Worm (Caenorhabditis elegans) whole organism, L4 larva: ENCODE measurements around the gene Y113G7A.13.

Source experiments
- D1046.2 ChIP-seq: fragments of 200-800 bp; sonication (Bioruptor generic); IDR thresholded peaks from 2 replicates; pipeline ENCODE4 v1.3.6; 2022; ENCODE audit warnings: missing genetic modification characterization, missing compliant biosample characterization
- F10B5.3 ChIP-seq: sonication (generic microtip); optimal IDR thresholded peaks from 2 replicates; lab custom pipeline; 2016; ENCODE audit warnings: mild to moderate bottlenecking, missing genetic modification characterization, missing compliant biosample characterization
- F49E8.2 ChIP-seq: sonication (generic microtip); optimal IDR thresholded peaks from 2 replicates; lab custom pipeline; 2016; ENCODE audit warnings: missing compliant biosample characterization, mild to moderate bottlenecking, missing genetic modification characterization, borderline replicate concordance
- R02D3.7 ChIP-seq: fragments of 150-350 bp; sonication (generic microtip); optimal IDR thresholded peaks from 3 replicates; lab custom pipeline; 2014; ENCODE audit warnings: missing biosample characterization, missing genetic modification characterization
- Y48G9A.11 ChIP-seq: fragments of 200-800 bp; sonication (Bioruptor generic); IDR thresholded peaks from 2 replicates; pipeline ENCODE4 v1.3.6; 2022; ENCODE audit warnings: missing genetic modification reagents, missing genetic modification characterization, missing compliant biosample characterization
- Y75B8A.6 ChIP-seq: fragments of 200-800 bp; sonication (Bioruptor generic); IDR thresholded peaks from 2 replicates; pipeline ENCODE4 v1.3.6; 2022; ENCODE audit warnings: missing genetic modification reagents, missing genetic modification characterization, missing compliant biosample characterization
- aha-1 ChIP-seq: fragments of 150-350 bp; peaks from one replicate; lab custom pipeline; 2014; ENCODE audit warnings: missing biosample characterization, missing genetic modification characterization
- arid-1 ChIP-seq: fragments of 200-800 bp; sonication (Bioruptor generic); conservative IDR thresholded peaks from 2 replicates; pipeline ENCODE4 v1.3.6; 2022; ENCODE audit warnings: missing genetic modification reagents, missing genetic modification characterization, missing compliant biosample characterization
- ceh-20 ChIP-seq: fragments of 200-800 bp; sonication (Bioruptor generic); IDR thresholded peaks from 2 replicates; pipeline ENCODE4 v1.3.6; 2022; ENCODE audit warnings: missing genetic modification reagents, missing genetic modification characterization, missing compliant biosample characterization
- cey-2 ChIP-seq: sonication (generic microtip); optimal IDR thresholded peaks from 3 replicates; lab custom pipeline; 2017; ENCODE audit warnings: missing genetic modification characterization, mild to moderate bottlenecking, missing compliant biosample characterization, antibody characterized with exemption, borderline replicate concordance; ENCODE audit not compliant: insufficient read depth
- dmd-8 ChIP-seq: fragments of 200-800 bp; sonication (Bioruptor generic); IDR thresholded peaks from 2 replicates; pipeline ENCODE4 v1.3.6; 2022; ENCODE audit warnings: missing genetic modification characterization, missing compliant biosample characterization
- dmd-9 ChIP-seq: fragments of 200-800 bp; sonication (Bioruptor generic); IDR thresholded peaks from 2 replicates; pipeline ENCODE4 v1.3.6; 2022; ENCODE audit warnings: missing genetic modification reagents, missing genetic modification characterization, missing compliant biosample characterization
- duxl-1 ChIP-seq: sonication (generic microtip); optimal IDR thresholded peaks from 2 replicates; lab custom pipeline; 2016; ENCODE audit warnings: mild to moderate bottlenecking, missing genetic modification characterization, moderate library complexity, missing compliant biosample characterization; ENCODE audit not compliant: poor library complexity
- egl-27 ChIP-seq: sonication (generic microtip); optimal IDR thresholded peaks from 3 replicates; lab custom pipeline; 2017; ENCODE audit warnings: missing biosample characterization, missing genetic modification reagents, missing genetic modification characterization
- hlh-11 ChIP-seq: fragments of 200-800 bp; sonication (Bioruptor generic); optimal IDR thresholded peaks from 2 replicates; lab custom pipeline; 2018; ENCODE audit warnings: mild to moderate bottlenecking, missing genetic modification characterization, missing compliant biosample characterization
- lim-7 ChIP-seq: fragments of 200-800 bp; sonication (Bioruptor generic); IDR thresholded peaks from 2 replicates; pipeline ENCODE4 v1.3.6; 2022; ENCODE audit warnings: missing genetic modification characterization, missing compliant biosample characterization
- madf-9 ChIP-seq: fragments of 200-800 bp; sonication (Bioruptor generic); conservative IDR thresholded peaks from 2 replicates; pipeline ENCODE4 v1.3.6; 2022; ENCODE audit warnings: missing genetic modification reagents, missing genetic modification characterization, missing compliant biosample characterization
- mdt-29 ChIP-seq: fragments of 200-800 bp; sonication (Bioruptor generic); IDR thresholded peaks from 2 replicates; pipeline ENCODE4 v1.3.6; 2022; ENCODE audit warnings: missing genetic modification reagents, missing genetic modification characterization, missing compliant biosample characterization
- mep-1 ChIP-seq: fragments of 150-350 bp; sonication (generic microtip); optimal IDR thresholded peaks from 3 replicates; lab custom pipeline; 2014; ENCODE audit warnings: missing biosample characterization, missing genetic modification characterization
- mxl-2 ChIP-seq: fragments of 200-800 bp; sonication (Bioruptor generic); conservative IDR thresholded peaks from 2 replicates; pipeline ENCODE4 v1.3.6; 2022; ENCODE audit warnings: missing genetic modification reagents, missing genetic modification characterization, missing compliant biosample characterization
- nhr-11 ChIP-seq: fragments of 150-350 bp; optimal IDR thresholded peaks from 2 replicates; lab custom pipeline; 2014; ENCODE audit warnings: missing biosample characterization, missing genetic modification characterization
- nhr-237 ChIP-seq: sonication (generic microtip); optimal IDR thresholded peaks from 2 replicates; lab custom pipeline; 2017; ENCODE audit warnings: missing biosample characterization, missing genetic modification characterization
- nhr-28 ChIP-seq: fragments of 150-350 bp; optimal IDR thresholded peaks from 2 replicates; lab custom pipeline; 2014; ENCODE audit warnings: missing biosample characterization, missing genetic modification characterization
- nhr-77 ChIP-seq: fragments of 150-350 bp; optimal IDR thresholded peaks from 2 replicates; lab custom pipeline; 2014; ENCODE audit warnings: missing biosample characterization, missing genetic modification characterization
- pha-4 ChIP-seq, 2 experiments: fragments of 150-350 bp in 1 of 2; fragments of 200-800 bp in 1 of 2; sonication (Bioruptor generic) in 1 of 2; IDR thresholded peaks in 1 of 2; optimal IDR thresholded peaks in 1 of 2; 2 replicates each; pipeline versions ENCODE4 v1.3.6 to Lab custom; 2014 to 2022; ENCODE audit warnings: missing genetic modification characterization in 2 of 2, missing genetic modification reagents in 2 of 2, missing biosample characterization in 1 of 2, missing compliant biosample characterization in 1 of 2
- pqm-1 ChIP-seq: sonication (generic microtip); optimal IDR thresholded peaks from 2 replicates; lab custom pipeline; 2017; ENCODE audit warnings: missing biosample characterization, missing genetic modification characterization
- sdz-12 ChIP-seq: fragments of 200-800 bp; sonication (Bioruptor generic); optimal IDR thresholded peaks from 2 replicates; lab custom pipeline; 2018; ENCODE audit warnings: mild to moderate bottlenecking, missing genetic modification characterization, missing compliant biosample characterization
- skn-1 ChIP-seq: fragments of 150-350 bp; optimal IDR thresholded peaks from 2 replicates; lab custom pipeline; 2014; ENCODE audit warnings: missing biosample characterization, missing genetic modification characterization
- snpc-1.2 ChIP-seq: fragments of 200-800 bp; sonication (Bioruptor generic); IDR thresholded peaks from 2 replicates; pipeline ENCODE4 v1.3.6; 2022; ENCODE audit warnings: missing genetic modification reagents, missing genetic modification characterization, missing compliant biosample characterization
- spr-1 ChIP-seq: sonication (generic microtip); optimal IDR thresholded peaks from 2 replicates; lab custom pipeline; 2016; ENCODE audit warnings: mild to moderate bottlenecking, missing genetic modification characterization, missing compliant biosample characterization
- tra-1 ChIP-seq: fragments of 200-800 bp; sonication (Bioruptor generic); IDR thresholded peaks from 2 replicates; pipeline ENCODE4 v1.3.6; 2022; ENCODE audit warnings: missing genetic modification reagents, missing genetic modification characterization, missing compliant biosample characterization
- unc-39 ChIP-seq: sonication (generic microtip); optimal IDR thresholded peaks from 2 replicates; lab custom pipeline; 2017; ENCODE audit warnings: missing biosample characterization, missing genetic modification characterization
- unc-62 ChIP-seq, 3 experiments: fragments of 150-350 bp in 1 of 3; sonication (generic microtip); optimal IDR thresholded peaks in 2 of 3; peaks in 1 of 3; 1 replicate in 1 of 3; 2 replicates in 2 of 3; lab custom pipeline; 2014 to 2017; ENCODE audit warnings: missing biosample characterization in 3 of 3, missing genetic modification characterization in 3 of 3, missing genetic modification reagents in 3 of 3, missing genotype in 1 of 3
- zag-1 ChIP-seq: fragments of 150-350 bp; optimal IDR thresholded peaks from 2 replicates; lab custom pipeline; 2014; ENCODE audit warnings: missing biosample characterization, missing genetic modification characterization
- zfp-3 ChIP-seq: fragments of 200-800 bp; sonication (Bioruptor generic); conservative IDR thresholded peaks from 2 replicates; pipeline ENCODE4 v1.3.6; 2022; ENCODE audit warnings: missing genetic modification reagents, missing genetic modification characterization, missing compliant biosample characterization
- zip-11 ChIP-seq: fragments of 200-800 bp; sonication (Bioruptor generic); IDR thresholded peaks from 2 replicates; pipeline ENCODE4 v1.3.6; 2022; ENCODE audit warnings: missing genetic modification characterization, missing compliant biosample characterization
- ztf-7 ChIP-seq: fragments of 150-350 bp; optimal IDR thresholded peaks from 2 replicates; lab custom pipeline; 2014; ENCODE audit warnings: missing biosample characterization, missing genetic modification characterization

Gene Y113G7A.13

DNA sequence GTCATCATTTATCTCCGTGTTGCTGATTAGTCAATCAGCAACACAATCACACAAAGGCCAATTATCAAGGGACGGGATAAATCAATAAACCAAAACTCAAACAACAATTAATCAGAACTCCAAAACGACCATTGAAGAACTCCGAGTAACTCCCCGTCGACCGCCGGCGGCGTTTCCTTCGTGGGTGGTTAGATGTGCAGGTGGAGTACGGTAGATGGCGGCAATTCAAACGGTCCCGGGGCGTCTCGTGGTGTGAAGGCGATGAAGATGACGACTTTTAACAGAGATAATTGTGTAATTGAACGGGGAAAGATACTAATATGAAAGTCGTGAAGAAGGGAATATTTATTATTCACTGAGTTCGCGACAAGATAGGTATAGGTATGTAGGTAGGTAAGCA is 33.6 kb downstream of the Y113G7A.13 start:
- peak; percentile 98 for TF ChIP-seq tra-1 (GFP tag; lab: Robert Waterston, UW)

- TF ChIP-seq lim-7 (no peak), R02D3.7 (no peak), hlh-11 (no peak), Y75B8A.6 (GFP tag; lab: Robert Waterston, UW) (no peak), spr-1 (tag; lab: Kevin White, UChicago) (no peak), madf-9 (GFP tag; lab: Robert Waterston, UW) (no peak)
Measured at ce11 chrV:20182311-20182710, 34.3 kb downstream of the Y113G7A.13 start.

DNA sequence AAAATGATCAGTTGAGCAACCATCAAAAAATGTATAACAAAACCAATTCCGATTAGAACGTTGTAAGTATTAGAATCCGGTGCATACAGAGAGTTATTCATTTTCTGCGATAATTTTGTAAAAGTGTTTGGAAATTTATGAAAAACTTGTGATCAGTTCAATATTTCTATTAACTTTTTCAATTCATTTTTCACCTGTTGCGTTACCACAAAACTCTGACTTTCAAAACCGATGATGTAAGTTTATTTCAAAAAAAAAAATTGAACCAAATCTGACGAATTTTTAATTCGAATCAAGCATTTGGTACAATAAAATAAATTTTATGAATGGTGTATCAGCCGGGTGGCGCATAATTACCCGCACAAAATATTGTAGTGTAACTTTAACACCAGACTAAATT is 38.6 kb downstream of the Y113G7A.13 start, which contains the start of gene srz-16:
srz-16 (minus strand) TSS at position 101 of the 400 bp plus-strand sequence.
- TF ChIP-seq mep-1 (tag; lab: Kevin White, UChicago) (no peak), zip-11 (no peak)

ce11 chrV:20188790-20189189 is 40.8 kb downstream of the Y113G7A.13 start, which contains the start of gene fbxa-116:
TSS of gene fbxa-116 (minus strand) at chrV:20188890.
- TF ChIP-seq skn-1 (tag; lab: Kevin White, UChicago), result no peak
- no peak for TF ChIP-seq duxl-1 (tag; lab: Kevin White, UChicago)
- no peak for TF ChIP-seq sdz-12
- TF ChIP-seq zag-1 (tag; lab: Kevin White, UChicago), result no peak
- peak; percentile 36 for TF ChIP-seq aha-1 (tag; lab: Kevin White, UChicago)
- TF ChIP-seq nhr-237 (tag; lab: Kevin White, UChicago), result no peak
- no peak for TF ChIP-seq Y75B8A.6 (GFP tag; lab: Robert Waterston, UW)
- TF ChIP-seq arid-1 (GFP tag; lab: Robert Waterston, UW), result no peak
- no peak for TF ChIP-seq zfp-3 (GFP tag; lab: Robert Waterston, UW)

- TF ChIP-seq F49E8.2, result no peak
- TF ChIP-seq snpc-1.2 (GFP tag; lab: Robert Waterston, UW), result no peak
- TF ChIP-seq D1046.2 (GFP tag; lab: Robert Waterston, UW), result no peak
- TF ChIP-seq mdt-29 (GFP tag; lab: Robert Waterston, UW), result no peak
- TF ChIP-seq cey-2 (tag; lab: Kevin White, UChicago), result no peak
- no peak for TF ChIP-seq dmd-9 (GFP tag; lab: Robert Waterston, UW)
- TF ChIP-seq egl-27 (tag; lab: Kevin White, UChicago), result no peak
- no peak for TF ChIP-seq ztf-7
- no peak for TF ChIP-seq unc-39 (tag; lab: Kevin White, UChicago)
- no peak for TF ChIP-seq nhr-28 (tag; lab: Kevin White, UChicago)
Measured at ce11 chrV:20192102-20192880, 44.3 kb downstream of the Y113G7A.13 start, which contains the start of the genes fbxa-115 and Y113G7B.27. TSS of gene fbxa-115 (minus strand) at chrV:20192152. TSS of gene Y113G7B.27 (plus strand) at chrV:20192830.

- no peak for TF ChIP-seq F10B5.3 (tag; lab: Kevin White, UChicago)
- no peak for TF ChIP-seq mxl-2 (GFP tag; lab: Robert Waterston, UW)
- TF ChIP-seq zag-1 (tag; lab: Kevin White, UChicago), result no peak
- no peak for TF ChIP-seq nhr-11 (tag; lab: Kevin White, UChicago)
- TF ChIP-seq dmd-8, result no peak
- TF ChIP-seq ceh-20, result no peak
- no peak for TF ChIP-seq pqm-1 (tag; lab: Kevin White, UChicago)
- TF ChIP-seq pha-4 (GFP tag; IDR thresholded peaks at IDR 0.05; lab: Robert Waterston, UW), result no peak
- TF ChIP-seq pha-4 (tag; optimal IDR thresholded peaks at IDR 0.05; lab: Kevin White, UChicago), result no peak
- TF ChIP-seq Y48G9A.11 (GFP tag; lab: Robert Waterston, UW), result no peak
- TF ChIP-seq Y75B8A.6 (GFP tag; lab: Robert Waterston, UW), result no peak
- TF ChIP-seq unc-62 (GFP tag; optimal IDR thresholded peaks at IDR 0.05 in 1 of 2; lab: Kevin White, UChicago), result no peak
- no peak for TF ChIP-seq unc-62 (tag; optimal IDR thresholded peaks at IDR 0.05; lab: Kevin White, UChicago)
- no peak for TF ChIP-seq nhr-77 (tag; lab: Kevin White, UChicago)
Measured at ce11 chrV:20195451-20196036, 47.5 kb downstream of the Y113G7A.13 start, which contains the start of the genes srh-217 and Y113G7B.28. TSS of gene srh-217 (minus strand) at chrV:20195551. TSS of gene Y113G7B.28 (plus strand) at chrV:20195986.
